Worm (Caenorhabditis elegans) whole organism, L2 larva: ENCODE measurements around the gene clec-243.

ENCODE experiments used
- F13H6.1 ChIP-seq: sonication (generic microtip); optimal IDR thresholded peaks from 2 replicates; lab custom pipeline; 2016; ENCODE audit warnings: missing genetic modification characterization, missing compliant biosample characterization
- egl-27 ChIP-seq: sonication (generic microtip); optimal IDR thresholded peaks from 3 replicates; lab custom pipeline; 2017; ENCODE audit warnings: missing biosample characterization, missing genetic modification reagents, missing genetic modification characterization
- nhr-77 ChIP-seq: fragments of 150-350 bp; optimal IDR thresholded peaks from 2 replicates; lab custom pipeline; 2014; ENCODE audit warnings: missing biosample characterization, missing genetic modification characterization
- ztf-4 ChIP-seq: fragments of 150-350 bp; optimal IDR thresholded peaks from 2 replicates; lab custom pipeline; 2014; ENCODE audit warnings: missing biosample characterization, missing genetic modification characterization

DNA sequence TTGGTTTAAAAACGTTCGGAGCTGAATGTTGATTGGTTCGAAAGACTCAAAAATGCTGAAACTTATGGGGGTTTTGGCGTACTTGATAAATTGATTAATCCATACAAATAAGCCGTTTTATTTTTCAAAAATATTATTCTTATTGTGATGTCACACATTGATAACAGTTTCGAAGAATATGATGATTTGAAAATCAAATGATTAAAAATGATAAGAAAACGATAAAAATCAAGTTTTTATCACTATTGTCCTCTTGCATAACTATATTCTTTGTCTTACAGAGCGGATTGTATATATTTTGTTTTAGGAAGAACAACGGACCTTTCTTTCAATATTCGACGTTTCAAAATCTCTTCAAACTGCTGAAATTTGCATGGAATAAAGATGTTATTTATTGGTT, 5.8 kb downstream of the clec-243 start:
- TF ChIP-seq F13H6.1 (tag; lab: Kevin White, UChicago) (no peak), nhr-77 (tag; lab: Kevin White, UChicago) (no peak), egl-27 (tag; lab: Kevin White, UChicago) (no peak), ztf-4 (no peak)
